Worm (Caenorhabditis elegans) whole organism, L2 larva: Measurements from ENCODE around the gene oac-23.

Experiments
- ZK546.5 ChIP-seq: sonication (generic microtip); optimal IDR thresholded peaks from 2 replicates; lab custom pipeline; 2017; ENCODE audit warnings: missing biosample characterization, missing genetic modification characterization
- ama-1 ChIP-seq: fragments of 150-350 bp; optimal IDR thresholded peaks from 2 replicates; lab custom pipeline; 2018; ENCODE audit warnings: inconsistent platforms
- crh-2 ChIP-seq: sonication (generic microtip); optimal IDR thresholded peaks from 2 replicates; lab custom pipeline; 2017; ENCODE audit warnings: missing biosample characterization, missing genetic modification characterization
- lin-13 ChIP-seq: fragments of 150-350 bp; optimal IDR thresholded peaks from 2 replicates; lab custom pipeline; 2014; ENCODE audit warnings: missing biosample characterization, missing genetic modification reagents, missing genetic modification characterization
- lsy-2 ChIP-seq, 2 experiments: fragments of 150-350 bp in 1 of 2; sonication (generic microtip) in 1 of 2; optimal IDR thresholded peaks; 2 replicates each; lab custom pipeline; 2014 to 2017; ENCODE audit warnings: missing biosample characterization in 2 of 2, missing genetic modification characterization in 2 of 2
- skn-1 ChIP-seq: sonication (generic microtip); optimal IDR thresholded peaks from 2 replicates; lab custom pipeline; 2017; ENCODE audit warnings: missing biosample characterization, missing genetic modification characterization
- snpc-4 ChIP-seq: fragments of 150-350 bp; optimal IDR thresholded peaks from 2 replicates; lab custom pipeline; 2014; ENCODE audit warnings: missing biosample characterization, missing genetic modification characterization
- zag-1 ChIP-seq: fragments of 150-350 bp; optimal IDR thresholded peaks from 2 replicates; lab custom pipeline; 2014; ENCODE audit warnings: missing biosample characterization, missing genetic modification characterization
- ztf-11 ChIP-seq: sonication (generic microtip); optimal IDR thresholded peaks from 2 replicates; lab custom pipeline; 2017; ENCODE audit warnings: missing biosample characterization, missing genetic modification characterization
- ztf-4 ChIP-seq: fragments of 150-350 bp; optimal IDR thresholded peaks from 2 replicates; lab custom pipeline; 2014; ENCODE audit warnings: missing biosample characterization, missing genetic modification characterization

DNA sequence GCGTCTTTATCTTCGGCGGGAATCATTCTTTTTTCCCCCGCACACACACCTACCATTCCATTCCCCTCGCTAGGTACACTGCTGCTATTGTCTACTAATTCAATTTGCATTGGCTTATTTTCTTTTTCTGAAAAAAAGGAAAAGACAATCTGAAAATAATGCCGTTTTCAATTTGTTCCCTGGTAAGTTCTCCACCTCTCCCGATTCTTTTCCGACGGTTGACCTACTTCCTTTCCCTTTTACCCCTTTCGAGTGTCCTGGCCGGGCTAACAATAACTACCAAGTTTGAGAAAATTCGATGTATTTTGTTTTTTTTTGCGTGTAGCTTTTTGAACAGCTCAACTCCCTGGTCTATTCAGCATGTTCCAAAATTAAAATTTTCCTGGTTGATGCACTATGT is 14.0 kb upstream of the oac-23 start, which contains the start of gene F37C4.4:
- no peak for TF ChIP-seq crh-2
- TF ChIP-seq lsy-2 (tag; optimal IDR thresholded peaks at IDR 0.05; lab: Kevin White, UChicago): no peak
- TF ChIP-seq ztf-4 (tag; lab: Kevin White, UChicago): no peak
- no peak for TF ChIP-seq lin-13 (GFP tag; lab: Kevin White, UChicago)
- TF ChIP-seq zag-1 (tag; lab: Kevin White, UChicago): no peak
- no peak for TF ChIP-seq ZK546.5
- TF ChIP-seq skn-1 (tag; lab: Kevin White, UChicago): no peak
- TF ChIP-seq snpc-4: no peak
- no peak for TF ChIP-seq ama-1 (lab: Kevin White, UChicago)
- no peak for TF ChIP-seq ztf-11 (tag; lab: Kevin White, UChicago)
